Worm (Caenorhabditis elegans): ENCODE data around the gene F16G10.6.

DNA sequence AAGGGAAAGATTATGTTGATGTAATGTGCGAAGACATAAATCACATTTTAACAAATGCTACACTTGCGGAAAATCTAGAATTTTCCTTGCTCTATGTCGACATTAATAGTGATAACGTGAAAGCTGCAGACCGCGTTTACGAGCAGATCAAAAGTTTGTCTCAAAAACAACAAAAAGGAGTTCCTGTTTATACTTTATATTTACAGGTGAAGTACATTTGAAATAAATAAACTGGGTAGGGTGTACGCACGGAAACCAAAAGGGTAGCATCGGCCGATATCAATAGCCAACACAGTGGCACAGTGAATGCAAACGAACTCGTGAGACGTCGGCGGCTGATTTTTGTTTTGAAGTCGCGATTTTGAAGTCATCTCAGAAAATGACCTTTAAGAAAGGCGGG, 44.8 kb upstream of the F16G10.6 start:
- TF ChIP-seq nhr-77 (tag; optimal IDR thresholded peaks at IDR 0.05) (no peak), aly-2 (tag; optimal IDR thresholded peaks at IDR 0.05) (no peak), lin-39 (tag; optimal IDR thresholded peaks at IDR 0.05) (no peak), snpc-1.2 (GFP tag; IDR thresholded peaks at IDR 0.05) (no peak), zip-2 (tag; optimal IDR thresholded peaks at IDR 0.05) (no peak), ama-1 (optimal IDR thresholded peaks at IDR 0.05) (no peak), dmd-6 (GFP tag; IDR thresholded peaks at IDR 0.05) (no peak), zip-11 (GFP tag; IDR thresholded peaks at IDR 0.05) (no peak)

Data from whole organism, L4 larva.